Fruit fly (Drosophila melanogaster) whole organism, wandering third instar larva: Measurements from ENCODE around the gene CG32483.
A peak's percentile ranks its signal among the peaks of the same experiment; 100 is the strongest.

Source experiments
- Abd-B ChIP-seq: fragments of >200 bp; optimal IDR thresholded peaks from 2 replicates; lab custom pipeline; 2017; ENCODE audit warnings: missing biosample characterization, missing genetic modification characterization
- CG32264 ChIP-seq: fragments of 200-800 bp; sonication (Bioruptor generic); optimal IDR thresholded peaks from 2 replicates; lab custom pipeline; 2016; ENCODE audit warnings: missing biosample characterization, missing genetic modification characterization
- CG9705 ChIP-seq: fragments of 200-800 bp; sonication (Bioruptor generic); optimal IDR thresholded peaks from 2 replicates; lab custom pipeline; 2018; ENCODE audit warnings: missing biosample characterization, mild to moderate bottlenecking, missing genetic modification characterization
- CrebA ChIP-seq: fragments of 200-800 bp; sonication (Bioruptor generic); optimal IDR thresholded peaks from 2 replicates; lab custom pipeline; 2016; ENCODE audit warnings: missing biosample characterization, mild to moderate bottlenecking, missing genetic modification characterization, borderline replicate concordance
- Dfd ChIP-seq: fragments of >200 bp; optimal IDR thresholded peaks from 2 replicates; lab custom pipeline; 2017; ENCODE audit warnings: missing biosample characterization, missing genetic modification characterization
- Dif ChIP-seq: fragments of 200-275, 200-300 bp; sonication (Bioruptor generic); optimal IDR thresholded peaks from 2 replicates; lab custom pipeline; 2018; ENCODE audit warnings: missing biosample characterization, missing genetic modification characterization; ENCODE audit not compliant: partially characterized antibody
- GATAd ChIP-seq: sonication (Bioruptor generic); optimal IDR thresholded peaks from 2 replicates; lab custom pipeline; 2016; ENCODE audit warnings: missing biosample characterization, missing genetic modification characterization
- HLH106 ChIP-seq: fragments of 200-800 bp; optimal IDR thresholded peaks from 3 replicates; lab custom pipeline; 2019; ENCODE audit warnings: missing biosample characterization, mild to moderate bottlenecking, missing genetic modification characterization, moderate library complexity
- Hnf4 ChIP-seq: fragments of 200-800 bp; sonication (Bioruptor generic); optimal IDR thresholded peaks from 2 replicates; lab custom pipeline; 2016; ENCODE audit warnings: missing biosample characterization, mild to moderate bottlenecking, missing genetic modification characterization
- Hr78 ChIP-seq: fragments of >200 bp; optimal IDR thresholded peaks from 2 replicates; lab custom pipeline; 2017; ENCODE audit warnings: missing biosample characterization, missing genetic modification characterization
- Hr83 ChIP-seq: fragments of 200-300 bp; sonication (Bioruptor generic); optimal IDR thresholded peaks from 2 replicates; lab custom pipeline; 2016; ENCODE audit warnings: missing biosample characterization, mild to moderate bottlenecking, missing genetic modification characterization, moderate library complexity; ENCODE audit not compliant: poor library complexity, severe bottlenecking
- Jra ChIP-seq: sonication (Bioruptor generic); optimal IDR thresholded peaks from 2 replicates; lab custom pipeline; 2016; ENCODE audit warnings: missing biosample characterization, missing genetic modification characterization
- Mio ChIP-seq: sonication (Bioruptor generic); optimal IDR thresholded peaks from 2 replicates; lab custom pipeline; 2016; ENCODE audit warnings: missing biosample characterization, missing genetic modification characterization
- Myc ChIP-seq: fragments of >200 bp; optimal IDR thresholded peaks from 2 replicates; lab custom pipeline; 2017
- N ChIP-seq: fragments of >200 bp; optimal IDR thresholded peaks from 2 replicates; lab custom pipeline; 2018; ENCODE audit warnings: missing biosample characterization, missing external identifiers, missing genetic modification characterization
- OdsH ChIP-seq: fragments of 200-800 bp; sonication (Bioruptor generic); optimal IDR thresholded peaks from 2 replicates; lab custom pipeline; 2016; ENCODE audit warnings: missing biosample characterization, mild to moderate bottlenecking, missing genetic modification characterization
- Sp1 ChIP-seq: fragments of 200-800 bp; sonication (Bioruptor generic); optimal IDR thresholded peaks from 3 replicates; lab custom pipeline; 2019; ENCODE audit warnings: missing biosample characterization, mild to moderate bottlenecking, missing genetic modification characterization, moderate library complexity
- Vsx2 ChIP-seq: fragments of 200-300, 225-300 bp; sonication (Bioruptor generic); optimal IDR thresholded peaks from 2 replicates; lab custom pipeline; 2018; ENCODE audit warnings: missing biosample characterization, missing genetic modification characterization; ENCODE audit not compliant: partially characterized antibody
- br ChIP-seq: fragments of 200-800 bp; sonication (Bioruptor generic); optimal IDR thresholded peaks from 2 replicates; lab custom pipeline; 2016; ENCODE audit warnings: missing biosample characterization, missing genetic modification characterization
- brk ChIP-seq: fragments of 200-800 bp; sonication (Bioruptor generic); optimal IDR thresholded peaks from 2 replicates; lab custom pipeline; 2016; ENCODE audit warnings: missing biosample characterization, mild to moderate bottlenecking, missing genetic modification characterization
- dl ChIP-seq, 2 experiments: fragments of 175-275, 200-275 bp in 1 of 2; fragments of 200-275 bp in 1 of 2; sonication (Bioruptor generic); optimal IDR thresholded peaks; lab custom pipeline; 2018; ENCODE audit warnings: mild to moderate bottlenecking in 2 of 2, missing biosample characterization in 2 of 2, missing genetic modification characterization in 2 of 2, moderate library complexity in 2 of 2; ENCODE audit not compliant: partially characterized antibody in 2 of 2, insufficient read depth in 1 of 2
- dmrt93B ChIP-seq: fragments of 200-800 bp; sonication (Bioruptor generic); optimal IDR thresholded peaks from 2 replicates; lab custom pipeline; 2018; ENCODE audit warnings: missing biosample characterization, mild to moderate bottlenecking, missing genetic modification characterization
- dsf ChIP-seq: sonication (Bioruptor generic); optimal IDR thresholded peaks from 2 replicates; lab custom pipeline; 2016; ENCODE audit warnings: missing biosample characterization, missing genetic modification characterization, borderline replicate concordance
- ey ChIP-seq: fragments of 200-800 bp; sonication (Bioruptor generic); optimal IDR thresholded peaks from 2 replicates; lab custom pipeline; 2016; ENCODE audit warnings: missing biosample characterization, missing genetic modification characterization
- foxo ChIP-seq, 2 experiments: fragments of 200-800 bp; sonication (Bioruptor generic); optimal IDR thresholded peaks; 2 replicates in 1 of 2; 3 replicates in 1 of 2; lab custom pipeline; 2016 to 2017; ENCODE audit warnings: missing biosample characterization in 2 of 2, missing genetic modification characterization in 2 of 2
- h ChIP-seq: fragments of 200-800 bp; sonication (Bioruptor generic); optimal IDR thresholded peaks from 3 replicates; lab custom pipeline; 2016; ENCODE audit warnings: missing biosample characterization, mild to moderate bottlenecking, missing genetic modification characterization
- jim ChIP-seq: fragments of 175-275, 200-325 bp; sonication (Bioruptor generic); optimal IDR thresholded peaks from 2 replicates; lab custom pipeline; 2016; ENCODE audit warnings: missing biosample characterization, mild to moderate bottlenecking, missing genetic modification characterization
- lola ChIP-seq: fragments of >200 bp; optimal IDR thresholded peaks from 2 replicates; lab custom pipeline; 2017; ENCODE audit warnings: missing biosample characterization, missing genetic modification characterization
- pan ChIP-seq: fragments of >200 bp; optimal IDR thresholded peaks from 2 replicates; lab custom pipeline; 2017
- psq ChIP-seq: fragments of 200-800 bp; sonication (Bioruptor generic); optimal IDR thresholded peaks from 3 replicates; lab custom pipeline; 2017; ENCODE audit warnings: missing biosample characterization, mild to moderate bottlenecking, missing genetic modification characterization, moderate library complexity
- rgr ChIP-seq: fragments of 200-800 bp; sonication (Bioruptor generic); optimal IDR thresholded peaks from 3 replicates; lab custom pipeline; 2016; ENCODE audit warnings: missing biosample characterization, mild to moderate bottlenecking, missing genetic modification characterization
- sage ChIP-seq: fragments of 200-800 bp; sonication (Bioruptor generic); optimal IDR thresholded peaks from 2 replicates; lab custom pipeline; 2016; ENCODE audit warnings: missing biosample characterization, mild to moderate bottlenecking, missing genetic modification characterization
- sv ChIP-seq: fragments of 200-800 bp; sonication (Bioruptor generic); optimal IDR thresholded peaks from 3 replicates; lab custom pipeline; 2016; ENCODE audit warnings: missing biosample characterization, missing genetic modification characterization
- tai ChIP-seq: sonication (Bioruptor generic); optimal IDR thresholded peaks from 2 replicates; lab custom pipeline; 2016; ENCODE audit warnings: missing biosample characterization, missing genetic modification characterization
- usp ChIP-seq: fragments of >200 bp; optimal IDR thresholded peaks from 2 replicates; lab custom pipeline; 2017; ENCODE audit warnings: missing biosample characterization, missing genetic modification characterization

CG32483 gene

DNA sequence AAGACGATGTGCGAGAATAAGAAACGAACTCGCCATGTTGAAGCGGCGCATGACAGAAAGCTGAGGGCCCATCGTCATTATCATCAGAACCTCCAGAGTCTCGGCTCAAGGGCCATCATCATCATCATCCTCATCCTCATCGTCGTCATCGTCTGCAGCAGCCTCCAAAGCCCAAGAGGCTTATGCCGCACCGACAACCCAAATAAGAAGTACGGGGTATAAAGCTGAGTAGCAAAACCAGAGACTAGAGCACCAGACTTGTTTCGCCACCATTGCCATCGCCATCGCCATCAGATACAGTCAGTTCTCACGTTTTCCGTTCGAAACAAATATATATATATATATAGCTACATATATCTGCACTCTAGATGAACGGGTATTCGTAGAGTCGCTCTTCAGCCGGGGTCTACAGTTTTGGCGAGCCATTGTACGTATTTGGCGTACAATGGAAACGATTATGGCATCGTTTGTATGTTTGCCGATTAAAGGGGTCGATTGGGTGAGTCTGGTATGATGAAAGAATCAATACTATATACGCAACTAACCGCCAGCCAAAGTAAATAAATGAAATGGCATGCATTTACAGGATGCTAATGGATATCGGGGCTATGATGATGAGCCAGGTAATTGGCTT lies 13.4 kb upstream of the CG32483 start:
- TF ChIP-seq h (GFP tag; lab: Kevin White, UChicago) (no peak), pan (lab: Kevin White, UChicago) (no peak), N (GFP tag; lab: Kevin White, UChicago) (no peak), rgr (GFP tag; lab: Kevin White, UChicago) (no peak), psq (GFP tag; lab: Kevin White, UChicago) (no peak)
- TF ChIP-seq, all 38 proteins: peak for 0

DNA sequence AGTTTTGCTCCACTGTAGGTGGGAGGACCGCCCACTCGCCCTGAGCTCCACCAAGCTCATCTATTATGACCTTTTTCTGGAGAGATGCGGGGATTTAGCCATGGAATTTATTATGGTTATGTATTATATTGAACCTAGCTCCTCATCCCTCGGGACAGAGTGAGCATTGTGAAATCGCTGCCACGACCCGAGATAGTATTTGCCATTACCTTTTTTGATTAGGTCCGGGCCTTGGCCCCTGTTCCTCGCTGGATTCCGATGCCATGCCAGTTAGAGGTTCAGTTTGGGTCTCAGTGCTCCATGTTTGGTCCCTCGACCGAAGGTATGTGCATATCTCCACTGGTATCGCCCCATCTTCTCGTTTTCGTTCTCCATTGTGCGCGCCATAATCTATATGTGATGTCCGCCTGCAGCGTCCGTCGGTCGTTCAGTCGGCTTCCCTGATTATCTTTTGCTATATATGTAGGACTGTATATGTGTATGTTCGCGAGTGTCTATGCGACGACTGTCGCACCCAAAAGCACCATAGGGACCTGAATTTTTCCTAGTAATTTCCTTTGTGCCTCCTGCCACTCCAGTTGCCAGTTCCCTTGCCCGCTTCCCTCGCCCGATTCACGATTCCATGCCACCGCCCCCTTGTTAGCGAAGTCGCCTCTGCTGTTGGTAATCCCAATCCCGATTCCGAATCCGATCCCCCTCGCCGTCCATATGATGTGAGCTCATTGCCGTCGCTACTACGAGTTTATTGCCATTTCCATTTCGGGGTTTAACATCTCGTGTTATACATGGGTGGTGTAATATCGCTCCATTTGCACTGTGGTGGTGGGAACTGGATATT lies 12.1 kb upstream of the CG32483 start:
- no peak for TF ChIP-seq dmrt93B
- TF ChIP-seq psq (GFP tag; lab: Kevin White, UChicago), result no peak
- TF ChIP-seq CG9705, result no peak
- no peak for TF ChIP-seq rgr (GFP tag; lab: Kevin White, UChicago)
- TF ChIP-seq Dfd (GFP tag; lab: Kevin White, UChicago), result no peak
- no peak for TF ChIP-seq N (GFP tag; lab: Kevin White, UChicago)
- no peak for TF ChIP-seq Sp1 (GFP tag; lab: Kevin White, UChicago)
- TF ChIP-seq Abd-B, result no peak
- no peak for TF ChIP-seq Myc (lab: Kevin White, UChicago)
- no peak for TF ChIP-seq dl (GFP tag; optimal IDR thresholded peaks at IDR 0.05; lab: Kevin White, UChicago; ENCODE audit: insufficient read depth in 1 of 2, partially characterized antibody in 2 of 2)
- no peak for TF ChIP-seq CG32264 (GFP tag; lab: Kevin White, UChicago)

DNA sequence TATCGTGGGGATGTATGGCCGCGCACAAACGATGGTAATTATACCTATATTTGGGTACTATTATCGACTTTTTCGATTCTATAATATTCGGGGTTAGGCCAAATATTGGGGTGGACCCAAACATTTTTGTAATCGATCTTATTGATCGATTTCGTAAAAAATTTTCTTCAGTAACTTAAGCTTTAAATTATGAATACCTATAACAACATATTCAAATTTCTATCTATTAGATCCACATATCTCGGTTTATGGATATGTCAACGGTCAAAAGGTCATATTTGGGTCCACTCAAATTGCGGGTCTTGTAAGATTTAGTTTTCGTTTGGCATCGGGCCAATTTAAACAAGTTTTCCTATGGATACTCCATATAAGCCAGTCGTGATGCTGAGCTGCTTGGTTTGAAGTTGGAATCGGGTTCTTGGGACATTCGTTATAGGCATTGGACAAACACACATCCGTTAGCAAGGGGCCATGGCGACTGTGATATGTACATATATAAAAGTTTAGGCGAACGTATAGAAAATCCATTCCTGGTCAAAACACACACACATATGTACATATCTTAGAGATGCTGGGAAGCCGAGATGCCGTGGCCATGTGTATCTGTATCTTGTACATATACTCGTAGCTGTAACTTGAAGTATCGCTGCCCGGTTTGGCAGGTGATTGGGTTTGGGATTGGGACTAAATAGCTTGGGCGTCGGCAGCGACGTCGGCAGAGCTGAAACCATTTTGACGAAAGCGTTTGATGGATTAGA lies 10.5 kb upstream of the CG32483 start:
- TF ChIP-seq HLH106 (tag; lab: Kevin White, UChicago) (peak; percentile 29), ey (peak; percentile 12), lola (no peak), sv (GFP tag; lab: Kevin White, UChicago) (peak; percentile 35), foxo (GFP tag; optimal IDR thresholded peaks at IDR 0.05; lab: Kevin White, UChicago) (peak in 1 of 2 experiments; percentile 12), sage (GFP tag; lab: Kevin White, UChicago) (no peak), rgr (GFP tag; lab: Kevin White, UChicago) (peak; percentile 12)

DNA sequence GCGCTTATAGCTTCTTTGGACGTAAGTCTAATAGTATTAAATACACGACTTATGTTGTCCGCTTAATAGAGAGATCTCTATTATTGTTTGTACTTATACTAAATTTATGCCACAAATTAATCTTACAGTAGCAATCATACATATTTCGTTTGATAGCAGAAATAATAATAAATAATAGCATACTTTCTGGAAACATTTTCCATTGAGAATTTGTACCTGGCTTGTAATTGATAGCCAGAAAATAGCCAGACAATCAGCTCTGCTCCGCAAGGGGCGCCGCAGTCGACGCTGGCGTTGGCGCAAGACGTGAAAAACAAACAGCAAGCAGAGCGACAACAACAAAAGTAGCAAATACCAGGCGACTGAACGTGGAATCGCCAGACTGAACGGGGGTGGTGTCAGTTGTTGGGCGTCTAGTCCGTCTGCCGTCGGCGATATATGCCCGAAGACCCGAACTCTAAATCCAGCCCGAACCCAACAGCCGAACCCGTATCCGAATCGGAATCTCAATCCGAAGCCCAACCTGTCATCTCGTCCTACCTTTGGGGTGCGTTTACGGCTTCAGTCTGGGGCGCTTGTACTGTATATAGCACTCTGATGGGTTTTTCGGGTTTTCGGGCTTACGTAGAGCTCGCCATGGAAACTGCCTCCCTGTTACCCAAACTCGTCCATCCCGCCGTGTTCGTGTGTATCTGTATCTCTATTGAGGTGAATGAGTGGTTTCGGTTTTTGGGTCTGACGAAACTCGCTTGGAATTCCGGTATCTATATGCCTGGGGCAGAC lies 9.7 kb upstream of the CG32483 start:
- no peak for TF ChIP-seq dl (GFP tag; optimal IDR thresholded peaks at IDR 0.05; lab: Kevin White, UChicago; ENCODE audit: insufficient read depth in 1 of 2, partially characterized antibody in 2 of 2)
- TF ChIP-seq br (GFP tag; lab: Kevin White, UChicago), result peak; percentile 47
- TF ChIP-seq CG9705, result no peak
- no peak for TF ChIP-seq Jra (GFP tag; lab: Kevin White, UChicago)
- peak; percentile 38 for TF ChIP-seq OdsH
- no peak for TF ChIP-seq sage (GFP tag; lab: Kevin White, UChicago)
- no peak for TF ChIP-seq pan (lab: Kevin White, UChicago)
- TF ChIP-seq Vsx2, result no peak
- peak; percentile 32 for TF ChIP-seq psq (GFP tag; lab: Kevin White, UChicago)
- TF ChIP-seq Hnf4 (GFP tag; lab: Kevin White, UChicago), result no peak
- TF ChIP-seq Hr78 (GFP tag; lab: Kevin White, UChicago), result no peak
- no peak for TF ChIP-seq lola
- peak in 1 of 2 experiments; percentile 59 for TF ChIP-seq foxo (GFP tag; optimal IDR thresholded peaks at IDR 0.05; lab: Kevin White, UChicago)
- no peak for TF ChIP-seq Abd-B
- peak; percentile 55 for TF ChIP-seq h (GFP tag; lab: Kevin White, UChicago)
- no peak for TF ChIP-seq Dif (GFP tag; lab: Kevin White, UChicago)
- peak; percentile 94 for TF ChIP-seq Myc (lab: Kevin White, UChicago)
- TF ChIP-seq CrebA (GFP tag; lab: Kevin White, UChicago), result no peak
- TF ChIP-seq Hr83, result no peak
- no peak for TF ChIP-seq Mio (GFP tag; lab: Kevin White, UChicago)
- TF ChIP-seq usp (GFP tag; lab: Kevin White, UChicago), result no peak
- no peak for TF ChIP-seq tai (GFP tag; lab: Kevin White, UChicago)
- no peak for TF ChIP-seq jim (GFP tag; lab: Kevin White, UChicago)
- TF ChIP-seq sv (GFP tag; lab: Kevin White, UChicago), result peak; percentile 33
- peak; percentile 24 for TF ChIP-seq HLH106 (tag; lab: Kevin White, UChicago)
- TF ChIP-seq CG32264 (GFP tag; lab: Kevin White, UChicago), result no peak
- no peak for TF ChIP-seq GATAd (GFP tag; lab: Kevin White, UChicago)
- TF ChIP-seq dsf, result no peak
- peak; percentile 20 for TF ChIP-seq rgr (GFP tag; lab: Kevin White, UChicago)
- TF ChIP-seq Sp1 (GFP tag; lab: Kevin White, UChicago), result peak; percentile 42
- no peak for TF ChIP-seq brk
- peak; percentile 10 for TF ChIP-seq dmrt93B
- TF ChIP-seq ey, result peak; percentile 35
